Fruit fly (Drosophila melanogaster) whole organism, embryonic: ENCODE measurements around the gene Hrs.

ENCODE experiments used
- Atf6 ChIP-seq: fragments of 200-800 bp; sonication (Bioruptor generic); IDR thresholded peaks from 2 replicates; pipeline ENCODE4 v1.3.6; 2022; ENCODE audit warnings: missing biosample characterization, missing genetic modification characterization
- CG10209 ChIP-seq: fragments of 200-800 bp; sonication (Bioruptor generic); optimal IDR thresholded peaks from 3 replicates; lab custom pipeline; 2017; ENCODE audit warnings: missing biosample characterization, mild to moderate bottlenecking, missing genetic modification characterization, missing genetic modification reagents
- CG10274 ChIP-seq: fragments of 200-800 bp; sonication (Bioruptor generic); optimal IDR thresholded peaks from 3 replicates; lab custom pipeline; 2017; ENCODE audit warnings: missing biosample characterization, mild to moderate bottlenecking, missing genetic modification characterization
- CG10431 ChIP-seq: fragments of 200-800 bp; sonication (Bioruptor generic); optimal IDR thresholded peaks from 3 replicates; lab custom pipeline; 2018; ENCODE audit warnings: missing biosample characterization, mild to moderate bottlenecking, missing genetic modification characterization
- CG12155 ChIP-seq: fragments of 200-800 bp; sonication (Bioruptor generic); optimal IDR thresholded peaks from 3 replicates; lab custom pipeline; 2016; ENCODE audit warnings: missing biosample characterization, missing genetic modification characterization
- CG13424 ChIP-seq: fragments of 200-800 bp; sonication (Bioruptor generic); optimal IDR thresholded peaks from 2 replicates; lab custom pipeline; 2019; ENCODE audit warnings: missing biosample characterization, mild to moderate bottlenecking, missing genetic modification characterization, moderate library complexity
- CG14441 ChIP-seq: fragments of 200-800 bp; sonication (Bioruptor generic); IDR thresholded peaks from 2 replicates; pipeline ENCODE4 v1.3.6; 2022; ENCODE audit warnings: missing biosample characterization, missing genetic modification characterization
- CG14710 ChIP-seq: fragments of 200-800 bp; sonication (Bioruptor generic); optimal IDR thresholded peaks from 3 replicates; lab custom pipeline; 2019; ENCODE audit warnings: missing biosample characterization, mild to moderate bottlenecking, missing genetic modification characterization, moderate library complexity
- CG15479 ChIP-seq: fragments of 200-800 bp; sonication (Bioruptor generic); optimal IDR thresholded peaks from 3 replicates; lab custom pipeline; 2019; ENCODE audit warnings: missing biosample characterization, mild to moderate bottlenecking, missing genetic modification characterization, moderate library complexity
- CG16863 ChIP-seq: fragments of 200-800 bp; sonication (Bioruptor generic); optimal IDR thresholded peaks from 3 replicates; lab custom pipeline; 2016; ENCODE audit warnings: missing biosample characterization, missing genetic modification characterization
- CG17612 ChIP-seq: fragments of 200-800 bp; sonication (Bioruptor generic); IDR thresholded peaks from 2 replicates; pipeline ENCODE4 v1.3.6; 2022; ENCODE audit warnings: missing biosample characterization, missing genetic modification characterization
- CG17912 ChIP-seq: fragments of 200-800 bp; sonication (Bioruptor generic); optimal IDR thresholded peaks from 2 replicates; lab custom pipeline; 2018; ENCODE audit warnings: missing biosample characterization, mild to moderate bottlenecking, missing genetic modification characterization
- CG18476 ChIP-seq: fragments of 200-800 bp; sonication (Bioruptor generic); optimal IDR thresholded peaks from 2 replicates; lab custom pipeline; 2016; ENCODE audit warnings: missing biosample characterization, mild to moderate bottlenecking, missing genetic modification characterization
- CG2129 ChIP-seq: fragments of 200-800 bp; sonication (Bioruptor generic); IDR thresholded peaks from 2 replicates; pipeline ENCODE4 v1.3.6; 2022; ENCODE audit warnings: missing biosample characterization, missing genetic modification characterization; ENCODE audit not compliant: partially characterized antibody
- CG2875 ChIP-seq: fragments of 200-800 bp; sonication (Bioruptor generic); optimal IDR thresholded peaks from 2 replicates; lab custom pipeline; 2017; ENCODE audit warnings: missing biosample characterization, mild to moderate bottlenecking, missing genetic modification characterization, missing genetic modification reagents
- CG2889 ChIP-seq: fragments of 200-800 bp; sonication (Bioruptor generic); IDR thresholded peaks from 3 replicates; pipeline ENCODE4 v1.3.6; 2022; ENCODE audit warnings: missing biosample characterization, missing genetic modification characterization
- CG31388 ChIP-seq: fragments of 200-800 bp; sonication (Bioruptor generic); optimal IDR thresholded peaks from 2 replicates; lab custom pipeline; 2016; ENCODE audit warnings: missing biosample characterization, missing genetic modification characterization
- CG4617 ChIP-seq: fragments of 200-800 bp; sonication (Bioruptor generic); optimal IDR thresholded peaks from 3 replicates; lab custom pipeline; 2016; ENCODE audit warnings: missing biosample characterization, missing genetic modification characterization, borderline replicate concordance
- CG5953 ChIP-seq: fragments of 200-800 bp; sonication (Bioruptor generic); IDR thresholded peaks from 2 replicates; pipeline ENCODE4 v1.3.6; 2022; ENCODE audit warnings: missing biosample characterization, missing genetic modification characterization
- CG7928 ChIP-seq: fragments of 200-800 bp; sonication (Bioruptor generic); optimal IDR thresholded peaks from 2 replicates; lab custom pipeline; 2017; ENCODE audit warnings: missing biosample characterization, mild to moderate bottlenecking, missing genetic modification characterization
- CG8478 ChIP-seq: fragments of >200 bp; optimal IDR thresholded peaks from 2 replicates; lab custom pipeline; 2018
- CG9797 ChIP-seq: fragments of 200-800 bp; sonication (Bioruptor generic); optimal IDR thresholded peaks from 3 replicates; lab custom pipeline; 2018; ENCODE audit warnings: missing biosample characterization, mild to moderate bottlenecking, missing genetic modification characterization
- Gug ChIP-seq: fragments of 200-800 bp; sonication (Bioruptor generic); IDR thresholded peaks from 4 replicates; pipeline ENCODE4 v1.3.6; 2022; ENCODE audit warnings: missing biosample characterization, missing genetic modification characterization
- Lim3 ChIP-seq: fragments of 200-800 bp; sonication (Bioruptor generic); IDR thresholded peaks from 2 replicates; pipeline ENCODE4 v1.3.6; 2022; ENCODE audit warnings: missing biosample characterization, missing genetic modification characterization
- Mes4 ChIP-seq: fragments of 200-800 bp; sonication (Bioruptor generic); optimal IDR thresholded peaks from 2 replicates; lab custom pipeline; 2016; ENCODE audit warnings: missing biosample characterization, missing genetic modification characterization
- Mrtf ChIP-seq: fragments of 200-800 bp; sonication (Bioruptor generic); IDR thresholded peaks from 3 replicates; pipeline ENCODE4 v1.3.6; 2022; ENCODE audit warnings: missing biosample characterization, missing genetic modification characterization
- Opbp ChIP-seq: fragments of 200-800 bp; sonication (Bioruptor generic); IDR thresholded peaks from 3 replicates; pipeline ENCODE4 v1.3.6; 2022; ENCODE audit warnings: missing biosample characterization, missing genetic modification characterization; ENCODE audit not compliant: partially characterized antibody
- Sry-β ChIP-seq: fragments of 200-800 bp; sonication (Bioruptor generic); optimal IDR thresholded peaks from 2 replicates; lab custom pipeline; 2018; ENCODE audit warnings: missing biosample characterization, mild to moderate bottlenecking, missing genetic modification characterization, moderate library complexity
- abd-A ChIP-seq: fragments of 200-800 bp; sonication (Bioruptor generic); optimal IDR thresholded peaks from 3 replicates; lab custom pipeline; 2019; ENCODE audit warnings: missing biosample characterization, mild to moderate bottlenecking, missing genetic modification characterization, moderate library complexity
- ap ChIP-seq: fragments of 200-800 bp; sonication (Bioruptor generic); IDR thresholded peaks from 2 replicates; pipeline ENCODE4 v1.3.6; 2022; ENCODE audit warnings: missing biosample characterization, missing genetic modification characterization
- bbx ChIP-seq: fragments of 200-800 bp; sonication (Bioruptor generic); IDR thresholded peaks from 2 replicates; pipeline ENCODE4 v1.3.6; 2022; ENCODE audit warnings: missing biosample characterization, missing genetic modification characterization; ENCODE audit not compliant: partially characterized antibody
- da ChIP-seq: fragments of 200-800 bp; sonication (Bioruptor generic); optimal IDR thresholded peaks from 2 replicates; lab custom pipeline; 2016; ENCODE audit warnings: missing biosample characterization, missing genetic modification characterization
- danr ChIP-seq: fragments of 200-800 bp; sonication (Bioruptor generic); IDR thresholded peaks from 2 replicates; pipeline ENCODE4 v1.3.6; 2022; ENCODE audit warnings: missing biosample characterization, missing genetic modification characterization
- disco-r ChIP-seq: fragments of 200-800 bp; sonication (Bioruptor generic); optimal IDR thresholded peaks from 2 replicates; lab custom pipeline; 2016; ENCODE audit warnings: missing biosample characterization, missing genetic modification characterization
- emc ChIP-seq: fragments of 200-800 bp; sonication (Bioruptor generic); optimal IDR thresholded peaks from 2 replicates; lab custom pipeline; 2016; ENCODE audit warnings: missing biosample characterization, missing genetic modification characterization
- fd64A ChIP-seq: fragments of 200-800 bp; sonication (Bioruptor generic); optimal IDR thresholded peaks from 3 replicates; lab custom pipeline; 2018; ENCODE audit warnings: missing biosample characterization, mild to moderate bottlenecking, missing genetic modification characterization
- fd96Cb ChIP-seq: fragments of 200-800 bp; sonication (Bioruptor generic); optimal IDR thresholded peaks from 2 replicates; lab custom pipeline; 2018; ENCODE audit warnings: missing biosample characterization, mild to moderate bottlenecking, missing genetic modification characterization, moderate library complexity
- fu2 ChIP-seq: fragments of 200-800 bp; sonication (Bioruptor generic); optimal IDR thresholded peaks from 2 replicates; lab custom pipeline; 2016; ENCODE audit warnings: missing biosample characterization, missing genetic modification characterization
- h ChIP-seq: fragments of >200 bp; optimal IDR thresholded peaks from 2 replicates; lab custom pipeline; 2017
- hth ChIP-seq: fragments of >200 bp; optimal IDR thresholded peaks from 2 replicates; lab custom pipeline; 2017; ENCODE audit warnings: inconsistent platforms
- lola ChIP-seq, 3 experiments: fragments of >200 bp in 2 of 3; fragments of 200-800 bp in 1 of 3; sonication (Bioruptor generic) in 1 of 3; optimal IDR thresholded peaks; 2 replicates each; lab custom pipeline; 2017 to 2019; ENCODE audit warnings: missing biosample characterization in 3 of 3, missing genetic modification characterization in 3 of 3, mild to moderate bottlenecking in 1 of 3, moderate library complexity in 1 of 3
- luna ChIP-seq: fragments of 200-800 bp; sonication (Bioruptor generic); optimal IDR thresholded peaks from 2 replicates; lab custom pipeline; 2016; ENCODE audit warnings: missing biosample characterization, missing genetic modification characterization
- p53 ChIP-seq: fragments of 200-800 bp; sonication (Bioruptor generic); optimal IDR thresholded peaks from 2 replicates; lab custom pipeline; 2016; ENCODE audit warnings: missing biosample characterization, missing genetic modification characterization
- prd ChIP-seq, 3 experiments: fragments of >200 bp in 2 of 3; fragments of 200-800 bp in 1 of 3; sonication (Bioruptor generic) in 1 of 3; optimal IDR thresholded peaks in 2 of 3; IDR thresholded peaks in 1 of 3; 2 replicates in 2 of 3; 3 replicates in 1 of 3; pipeline versions ENCODE4 v1.3.6 to Lab custom; 2017 to 2022; ENCODE audit warnings: missing biosample characterization in 1 of 3, missing genetic modification characterization in 1 of 3
- pros ChIP-seq: fragments of 200-800 bp; sonication (Bioruptor generic); optimal IDR thresholded peaks from 3 replicates; lab custom pipeline; 2019; ENCODE audit warnings: missing biosample characterization, mild to moderate bottlenecking, missing genetic modification characterization, moderate library complexity
- pum ChIP-seq: fragments of 200-800 bp; sonication (Bioruptor generic); optimal IDR thresholded peaks from 2 replicates; lab custom pipeline; 2016; ENCODE audit warnings: missing biosample characterization, missing genetic modification characterization
- ranshi ChIP-seq: fragments of 200-800 bp; sonication (Bioruptor generic); IDR thresholded peaks from 2 replicates; pipeline ENCODE4 v1.3.6; 2022; ENCODE audit warnings: missing biosample characterization, missing genetic modification characterization
- sr ChIP-seq: fragments of 200-800 bp; sonication (Bioruptor generic); IDR thresholded peaks from 3 replicates; pipeline ENCODE4 v1.3.6; 2022; ENCODE audit warnings: missing biosample characterization, missing genetic modification characterization
- tin ChIP-seq: fragments of 200-800 bp; sonication (Bioruptor generic); optimal IDR thresholded peaks from 3 replicates; lab custom pipeline; 2016; ENCODE audit warnings: missing biosample characterization, missing genetic modification characterization

Gene Hrs

dm6 chr2L:2754437-2755322 is 14.9 kb downstream of the Hrs start:
- TF ChIP-seq sr (GFP tag; lab: Robert Waterston, UW) (no peak), Mes4 (GFP tag; lab: Kevin White, UChicago) (peak; percentile 73), luna (peak; percentile 74), pros (GFP tag; lab: Kevin White, UChicago) (peak; percentile 58), fu2 (GFP tag; lab: Kevin White, UChicago) (peak; percentile 64), tin (GFP tag; lab: Kevin White, UChicago) (peak; percentile 42), CG10274 (GFP tag; lab: Kevin White, UChicago) (peak; percentile 57), CG7928 (GFP tag; lab: Kevin White, UChicago) (peak; percentile 68), danr (GFP tag; lab: Robert Waterston, UW) (no peak), CG14441 (GFP tag; lab: Robert Waterston, UW) (no peak), Atf6 (no peak), Sry-β (GFP tag; lab: Kevin White, UChicago) (peak; percentile 56), pum (GFP tag; lab: Kevin White, UChicago) (peak; percentile 61), da (GFP tag; lab: Kevin White, UChicago) (peak; percentile 72), CG16863 (GFP tag; lab: Kevin White, UChicago) (peak; percentile 78), hth (lab: Kevin White, UChicago) (no peak), CG17912 (GFP tag; lab: Kevin White, UChicago) (peak; percentile 75), bbx (no peak), CG17612 (GFP tag; lab: Robert Waterston, UW) (no peak), Mrtf (GFP tag; lab: Robert Waterston, UW) (no peak), CG2875 (peak; percentile 76), ap (GFP tag; lab: Robert Waterston, UW) (no peak), ranshi (no peak), CG31388 (GFP tag; lab: Kevin White, UChicago) (no peak), fd96Cb (tag; lab: Kevin White, UChicago) (peak; percentile 61), lola (GFP tag; optimal IDR thresholded peaks at IDR 0.05; lab: Kevin White, UChicago) (peak in 1 of 3 experiments; percentile 77), CG5953 (no peak), prd (optimal IDR thresholded peaks at IDR 0.05; lab: Kevin White, UChicago) (no peak), prd (GFP tag; IDR thresholded peaks at IDR 0.05; lab: Robert Waterston, UW) (no peak), abd-A (tag; lab: Kevin White, UChicago) (peak; percentile 82), CG2129 (GFP tag; lab: Robert Waterston, UW) (no peak), emc (GFP tag; lab: Kevin White, UChicago) (peak; percentile 62), CG8478 (lab: Kevin White, UChicago) (no peak), CG9797 (GFP tag; lab: Kevin White, UChicago) (no peak), h (lab: Kevin White, UChicago) (no peak), CG2889 (no peak), disco-r (GFP tag; lab: Kevin White, UChicago) (peak; percentile 74), CG12155 (GFP tag; lab: Kevin White, UChicago) (peak; percentile 62), CG18476 (peak; percentile 39), CG4617 (GFP tag; lab: Kevin White, UChicago) (no peak), p53 (GFP tag; lab: Kevin White, UChicago) (peak; percentile 54), CG13424 (tag; lab: Kevin White, UChicago) (peak; percentile 87), Lim3 (GFP tag; lab: Robert Waterston, UW) (no peak), Opbp (GFP tag; lab: Robert Waterston, UW) (no peak), CG10431 (GFP tag; lab: Kevin White, UChicago) (peak; percentile 89), fd64A (GFP tag; lab: Kevin White, UChicago) (peak; percentile 88), CG15479 (GFP tag; lab: Kevin White, UChicago) (peak; percentile 50), Gug (GFP tag; lab: Robert Waterston, UW) (0 out of 4 replicates have a peak, but pooled peaks have one; percentile 1), CG10209 (peak; percentile 81), CG14710 (tag; lab: Kevin White, UChicago) (peak; percentile 76)
